Worm (Caenorhabditis elegans): Measurements from ENCODE around the gene W04G3.5.

W04G3.5 gene

ce11 chrX:11093985-11094593, 20.6 kb downstream of the W04G3.5 start:
- TF ChIP-seq nhr-11 (tag; optimal IDR thresholded peaks at IDR 0.05) (peak; percentile 85), dmd-4 (tag; optimal IDR thresholded peaks at IDR 0.05) (peak; percentile 85), nhr-6 (tag; optimal IDR thresholded peaks at IDR 0.05) (peak; percentile 99), alr-1 (tag; optimal IDR thresholded peaks at IDR 0.05) (peak; percentile 61), sma-9 (GFP tag; optimal IDR thresholded peaks at IDR 0.05) (peak; percentile 100), sma-9 (tag; optimal IDR thresholded peaks at IDR 0.05) (peak; percentile 94), egl-27 (tag; optimal IDR thresholded peaks at IDR 0.05) (peak; percentile 100), Y55F3AM.14 (GFP tag; optimal IDR thresholded peaks at IDR 0.05) (peak; percentile 97), nhr-25 (tag; optimal IDR thresholded peaks at IDR 0.05) (peak; percentile 99), crh-2 (tag; optimal IDR thresholded peaks at IDR 0.05) (peak; percentile 100), nhr-77 (tag; optimal IDR thresholded peaks at IDR 0.05) (peak; percentile 100), ama-1 (optimal IDR thresholded peaks at IDR 0.05) (peak; percentile 66), lin-11 (tag; optimal IDR thresholded peaks at IDR 0.05) (peak; percentile 100), zag-1 (tag; optimal IDR thresholded peaks at IDR 0.05) (peak; percentile 100), ceh-16 (tag; optimal IDR thresholded peaks at IDR 0.05) (peak; percentile 95), snpc-4 (tag; optimal IDR thresholded peaks at IDR 0.05) (peak; percentile 94), lsy-2 (tag; optimal IDR thresholded peaks at IDR 0.05) (peak; percentile 97 to 98), nhr-12 (tag; optimal IDR thresholded peaks at IDR 0.05) (peak; percentile 75), nhr-23 (tag; optimal IDR thresholded peaks at IDR 0.05) (peak; percentile 56), unc-39 (tag; optimal IDR thresholded peaks at IDR 0.05) (peak; percentile 98), nhr-237 (tag; optimal IDR thresholded peaks at IDR 0.05) (peak; percentile 100), skn-1 (tag; optimal IDR thresholded peaks at IDR 0.05) (peak; percentile 93), C34F6.9 (tag; optimal IDR thresholded peaks at IDR 0.05) (peak; percentile 100), ztf-11 (tag; optimal IDR thresholded peaks at IDR 0.05) (peak; percentile 84), ztf-1 (GFP tag; conservative IDR thresholded peaks at IDR 0.05) (peak; percentile 93; the same call in 1 of the 2 replicates), ceh-82 (tag; optimal IDR thresholded peaks at IDR 0.05) (peak; percentile 99), F13H6.1 (tag; optimal IDR thresholded peaks at IDR 0.05) (peak; percentile 100), sma-3 (GFP tag; optimal IDR thresholded peaks at IDR 0.05) (peak; percentile 100), unc-55 (GFP tag; optimal IDR thresholded peaks at IDR 0.05) (peak; percentile 100), mbf-1 (tag; optimal IDR thresholded peaks at IDR 0.05) (peak; percentile 82), R02D3.7 (tag; optimal IDR thresholded peaks at IDR 0.05) (peak; percentile 89), aly-2 (tag; optimal IDR thresholded peaks at IDR 0.05) (peak; percentile 67), elt-3 (tag; optimal IDR thresholded peaks at IDR 0.05) (peak; percentile 100), gmeb-1 (tag; optimal IDR thresholded peaks at IDR 0.05) (peak; percentile 97), mab-5 (tag; optimal IDR thresholded peaks at IDR 0.05) (peak; percentile 99), fos-1 (tag; optimal IDR thresholded peaks at IDR 0.05) (peak; percentile 100), lin-13 (GFP tag; optimal IDR thresholded peaks at IDR 0.05) (peak; percentile 99), nhr-10 (tag; optimal IDR thresholded peaks at IDR 0.05) (peak; percentile 100), elt-1 (tag; optimal IDR thresholded peaks at IDR 0.05) (peak; percentile 54), lin-39 (tag; optimal IDR thresholded peaks at IDR 0.05) (peak; percentile 100), blmp-1 (tag; optimal IDR thresholded peaks at IDR 0.05; ENCODE audit: insufficient read depth) (peak; percentile 88), ztf-4 (tag; optimal IDR thresholded peaks at IDR 0.05) (peak; percentile 99), ZK546.5 (tag; optimal IDR thresholded peaks at IDR 0.05) (peak; percentile 90), mdl-1 (tag; optimal IDR thresholded peaks at IDR 0.05) (peak; percentile 95 to 97), unc-62 (GFP tag; optimal IDR thresholded peaks at IDR 0.05) (peak; percentile 99), sem-4 (tag; optimal IDR thresholded peaks at IDR 0.05) (peak; percentile 99), peb-1 (tag; optimal IDR thresholded peaks at IDR 0.05) (peak; percentile 26), nhr-21 (tag; optimal IDR thresholded peaks at IDR 0.05) (peak; percentile 100), nhr-129 (tag; optimal IDR thresholded peaks at IDR 0.05) (peak; percentile 100)
